Worm (Caenorhabditis elegans): Measurements from ENCODE around the gene cut-6.
A peak's percentile ranks its signal among the peaks of the same experiment; 100 is the strongest.

The cut-6 gene

ce11 chrIII:10957710-10958109 is 46.5 kb downstream of the cut-6 start:
- TF ChIP-seq unc-62 (GFP tag; optimal IDR thresholded peaks at IDR 0.05 in 1 of 2) (peak in 1 of 2 experiments; percentile 93), unc-62 (tag; optimal IDR thresholded peaks at IDR 0.05) (no peak), F10B5.3 (tag; optimal IDR thresholded peaks at IDR 0.05) (no peak)

- TF ChIP-seq egl-43 (GFP tag; IDR thresholded peaks at IDR 0.05), result no peak
- TF ChIP-seq nhr-42 (GFP tag; IDR thresholded peaks at IDR 0.05), result no peak
- no peak for TF ChIP-seq spr-3 (GFP tag; optimal IDR thresholded peaks at IDR 0.05)
- no peak for TF ChIP-seq daf-12 (tag; optimal IDR thresholded peaks at IDR 0.05)
- TF ChIP-seq zag-1 (tag; optimal IDR thresholded peaks at IDR 0.05), result no peak
- TF ChIP-seq mdt-29 (GFP tag; IDR thresholded peaks at IDR 0.05), result no peak
- no peak for TF ChIP-seq vab-7 (GFP tag; IDR thresholded peaks at IDR 0.05)
- TF ChIP-seq arid-1 (GFP tag; conservative IDR thresholded peaks at IDR 0.05), result no peak
These were observed 49.1 kb downstream of the cut-6 start for ce11 chrIII:10960387-10960786.

- TF ChIP-seq set-16 (GFP tag; IDR thresholded peaks at IDR 0.05), result peak; percentile 40; the same call in 1 of the 2 replicates
- TF ChIP-seq saeg-2 (GFP tag; IDR thresholded peaks at IDR 0.05), result 0 out of 2 replicates have a peak, but pooled peaks have one; percentile 44
- no peak for TF ChIP-seq nhr-76 (tag; optimal IDR thresholded peaks at IDR 0.05)
These were observed 51.6 kb downstream of the cut-6 start for ce11 chrIII:10962910-10963309.

All from whole organism, L4 larva.